Worm (Caenorhabditis elegans): Measurements from ENCODE around the gene C03A3.9.
A peak's percentile ranks its signal among the peaks of the same experiment; 100 is the strongest.

Gene C03A3.9

DNA sequence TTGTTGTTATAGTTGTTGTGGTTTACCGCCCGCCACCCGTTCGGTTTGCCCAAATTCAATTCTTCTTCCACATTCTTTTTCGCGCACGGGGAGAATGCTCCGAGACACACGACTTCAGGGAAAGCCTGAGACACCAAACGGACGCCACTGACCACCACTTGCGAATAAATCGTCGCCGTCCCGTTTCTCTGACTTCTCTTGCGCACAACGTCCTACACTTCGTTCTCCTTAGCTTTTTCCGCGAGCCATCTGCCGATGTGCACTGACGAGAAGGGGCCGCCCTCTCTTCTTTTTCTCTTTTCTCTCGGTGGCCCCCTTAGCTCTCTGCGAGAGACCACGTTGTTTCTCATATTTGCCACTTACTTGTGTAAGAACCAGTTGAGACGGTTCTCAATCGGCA is 9.7 kb upstream of the C03A3.9 start, which contains the start of gene C03A3.1:
Gene C03A3.1, plus strand, starts transcription at position 291 of the 400 bp plus-strand sequence.
- TF ChIP-seq nhr-129 (tag; optimal IDR thresholded peaks at IDR 0.05) (peak; percentile 16), C34F6.9 (tag; optimal IDR thresholded peaks at IDR 0.05) (peak; percentile 26), zag-1 (tag; optimal IDR thresholded peaks at IDR 0.05) (peak; percentile 23), snpc-4 (tag; optimal IDR thresholded peaks at IDR 0.05) (no peak), F13H6.1 (tag; optimal IDR thresholded peaks at IDR 0.05) (peak; percentile 33), unc-55 (GFP tag; optimal IDR thresholded peaks at IDR 0.05) (peak; percentile 42), lin-11 (tag; optimal IDR thresholded peaks at IDR 0.05) (peak; percentile 60), blmp-1 (tag; optimal IDR thresholded peaks at IDR 0.05; ENCODE audit: insufficient read depth) (no peak)

- TF ChIP-seq nhr-129 (tag; optimal IDR thresholded peaks at IDR 0.05) (peak; percentile 88), sma-3 (GFP tag; optimal IDR thresholded peaks at IDR 0.05) (no peak), crh-2 (tag; optimal IDR thresholded peaks at IDR 0.05) (peak; percentile 87), ceh-16 (tag; optimal IDR thresholded peaks at IDR 0.05) (peak; percentile 39), nhr-77 (tag; optimal IDR thresholded peaks at IDR 0.05) (no peak), snpc-4 (tag; optimal IDR thresholded peaks at IDR 0.05) (peak; percentile 55), mab-5 (tag; optimal IDR thresholded peaks at IDR 0.05) (peak; percentile 63), nhr-11 (tag; optimal IDR thresholded peaks at IDR 0.05) (no peak), nhr-6 (tag; optimal IDR thresholded peaks at IDR 0.05) (peak; percentile 24), lin-11 (tag; optimal IDR thresholded peaks at IDR 0.05) (peak; percentile 80), alr-1 (tag; optimal IDR thresholded peaks at IDR 0.05) (no peak), nhr-23 (tag; optimal IDR thresholded peaks at IDR 0.05) (no peak), peb-1 (tag; optimal IDR thresholded peaks at IDR 0.05) (no peak), zag-1 (tag; optimal IDR thresholded peaks at IDR 0.05) (peak; percentile 75), mbf-1 (tag; optimal IDR thresholded peaks at IDR 0.05) (no peak), R02D3.7 (tag; optimal IDR thresholded peaks at IDR 0.05) (no peak), ztf-11 (tag; optimal IDR thresholded peaks at IDR 0.05) (no peak), nhr-12 (tag; optimal IDR thresholded peaks at IDR 0.05) (no peak), Y55F3AM.14 (GFP tag; optimal IDR thresholded peaks at IDR 0.05) (no peak), lin-39 (tag; optimal IDR thresholded peaks at IDR 0.05) (no peak), ceh-82 (tag; optimal IDR thresholded peaks at IDR 0.05) (no peak), unc-62 (GFP tag; optimal IDR thresholded peaks at IDR 0.05) (no peak), elt-1 (tag; optimal IDR thresholded peaks at IDR 0.05) (no peak), sem-4 (tag; optimal IDR thresholded peaks at IDR 0.05) (peak; percentile 49), blmp-1 (tag; optimal IDR thresholded peaks at IDR 0.05; ENCODE audit: insufficient read depth) (peak; percentile 58), ztf-4 (tag; optimal IDR thresholded peaks at IDR 0.05) (no peak), ama-1 (optimal IDR thresholded peaks at IDR 0.05) (no peak), lsy-2 (tag; optimal IDR thresholded peaks at IDR 0.05) (peak in 1 of 2 experiments; percentile 74), unc-55 (GFP tag; optimal IDR thresholded peaks at IDR 0.05) (peak; percentile 82), fos-1 (tag; optimal IDR thresholded peaks at IDR 0.05) (peak; percentile 58), mdl-1 (tag; optimal IDR thresholded peaks at IDR 0.05) (peak in 1 of 2 experiments; percentile 62), C34F6.9 (tag; optimal IDR thresholded peaks at IDR 0.05) (peak; percentile 86), unc-39 (tag; optimal IDR thresholded peaks at IDR 0.05) (no peak), gmeb-1 (tag; optimal IDR thresholded peaks at IDR 0.05) (no peak), ZK546.5 (tag; optimal IDR thresholded peaks at IDR 0.05) (no peak), lin-13 (GFP tag; optimal IDR thresholded peaks at IDR 0.05) (peak; percentile 67), F13H6.1 (tag; optimal IDR thresholded peaks at IDR 0.05) (peak; percentile 73), aly-2 (tag; optimal IDR thresholded peaks at IDR 0.05) (no peak), nhr-25 (tag; optimal IDR thresholded peaks at IDR 0.05) (peak; percentile 75), nhr-21 (tag; optimal IDR thresholded peaks at IDR 0.05) (no peak), skn-1 (tag; optimal IDR thresholded peaks at IDR 0.05) (no peak), nhr-237 (tag; optimal IDR thresholded peaks at IDR 0.05) (no peak), elt-3 (tag; optimal IDR thresholded peaks at IDR 0.05) (no peak), sma-9 (GFP tag; optimal IDR thresholded peaks at IDR 0.05) (peak; percentile 66), sma-9 (tag; optimal IDR thresholded peaks at IDR 0.05) (no peak), egl-27 (tag; optimal IDR thresholded peaks at IDR 0.05) (peak; percentile 35), dmd-4 (tag; optimal IDR thresholded peaks at IDR 0.05) (no peak)
Measured at ce11 chrX:11262319-11263074, 4.3 kb upstream of the C03A3.9 start, which contains the start of gene C03A3.2. TSS of gene C03A3.2 (plus strand) at chrX:11262848.

All from whole organism, L2 larva.